Worm (Caenorhabditis elegans) whole organism, early embryonic: ENCODE data around the gene nspb-10.

ENCODE experiments used
- hnd-1 ChIP-seq: sonication (generic microtip); optimal IDR thresholded peaks from 2 replicates; lab custom pipeline; 2016; ENCODE audit warnings: missing genetic modification characterization, missing compliant biosample characterization
- scrt-1 ChIP-seq: fragments of 200-800 bp; sonication (Bioruptor generic); IDR thresholded peaks from 2 replicates; pipeline ENCODE4 v1.3.6; 2022; ENCODE audit warnings: missing genetic modification characterization, missing compliant biosample characterization

- TF ChIP-seq scrt-1 (no peak), hnd-1 (tag; lab: Kevin White, UChicago) (no peak)
Observed at ce11 chrII:14587407-14587806, 655 bp downstream of the nspb-10 start, which contains the start of gene C01G12.5.
